Fruit fly (Drosophila melanogaster) whole organism, embryonic: ENCODE measurements around the gene mAChR-C.

Source experiments
- GATAe ChIP-seq: fragments of 200-800 bp; sonication (Bioruptor generic); conservative IDR thresholded peaks from 2 replicates; pipeline ENCODE4 v1.3.6; 2022; ENCODE audit warnings: missing biosample characterization, missing genetic modification characterization
- Six4 ChIP-seq: fragments of 200-800 bp; sonication (Bioruptor generic); optimal IDR thresholded peaks from 2 replicates; lab custom pipeline; 2016; ENCODE audit warnings: missing biosample characterization, missing genetic modification characterization

DNA sequence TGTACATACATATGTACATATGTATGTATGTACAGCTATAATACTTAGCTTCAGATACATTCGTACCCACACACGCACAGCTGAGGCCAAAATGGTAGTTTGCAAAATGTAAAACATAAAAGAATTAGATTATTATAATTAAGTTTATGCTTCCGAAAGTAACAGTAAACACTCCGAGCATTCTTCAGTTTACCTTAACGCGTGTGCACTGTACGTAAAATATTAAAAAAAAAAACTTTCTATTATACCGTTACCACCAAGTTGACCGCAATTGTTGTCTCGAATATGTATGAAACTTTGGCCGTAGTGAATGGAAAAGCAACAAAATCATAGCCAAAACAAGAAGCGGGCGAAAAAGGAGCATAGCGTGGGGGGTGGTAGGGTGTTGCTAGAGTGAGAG, 22.1 kb upstream of the mAChR-C start:
- no peak; the same call in 1 of the 2 replicates for TF ChIP-seq GATAe (GFP tag; lab: Robert Waterston, UW)
- TF ChIP-seq Six4 (GFP tag; lab: Kevin White, UChicago): peak; percentile 60
